Worm (Caenorhabditis elegans): ENCODE measurements around the gene srz-102.

ce11 chrV:16713797-16714196, 26.5 kb downstream of the srz-102 start:
- TF ChIP-seq lin-39 (tag; optimal IDR thresholded peaks at IDR 0.05) (no peak), elt-3 (tag; optimal IDR thresholded peaks at IDR 0.05) (no peak), lin-13 (GFP tag; optimal IDR thresholded peaks at IDR 0.05) (no peak), ama-1 (optimal IDR thresholded peaks at IDR 0.05) (no peak), ztf-1 (GFP tag; conservative IDR thresholded peaks at IDR 0.05) (no peak)

Data from whole organism, L2 larva.